Fruit fly (Drosophila melanogaster) whole organism, prepupa: ENCODE results near the gene Sirt6.

Experiments
- Blimp-1 ChIP-seq: fragments of 200-800 bp; sonication (Bioruptor generic); optimal IDR thresholded peaks from 3 replicates; lab custom pipeline; 2017; ENCODE audit warnings: missing biosample characterization, missing genetic modification characterization, mild to moderate bottlenecking, moderate library complexity, missing genetic modification reagents
- CG10631 ChIP-seq: fragments of 200-800 bp; sonication (Bioruptor generic); optimal IDR thresholded peaks from 2 replicates; lab custom pipeline; 2016; ENCODE audit warnings: missing biosample characterization, missing genetic modification characterization
- CG10669 ChIP-seq: fragments of 200-800 bp; sonication (Bioruptor generic); optimal IDR thresholded peaks from 3 replicates; lab custom pipeline; 2018; ENCODE audit warnings: missing biosample characterization, mild to moderate bottlenecking, missing genetic modification characterization, moderate library complexity
- CG11294 ChIP-seq: fragments of 200-800 bp; sonication (Bioruptor generic); IDR thresholded peaks from 2 replicates; pipeline ENCODE4 v1.3.6; 2022; ENCODE audit warnings: missing biosample characterization, missing genetic modification characterization
- CG11762 ChIP-seq: fragments of 200-800 bp; sonication (Bioruptor generic); optimal IDR thresholded peaks from 3 replicates; lab custom pipeline; 2016; ENCODE audit warnings: missing biosample characterization, missing genetic modification characterization; ENCODE audit not compliant: insufficient read depth
- CG15336 ChIP-seq: fragments of 200-800 bp; sonication (Bioruptor generic); IDR thresholded peaks from 2 replicates; pipeline ENCODE4 v1.3.6; 2022; ENCODE audit warnings: missing biosample characterization, missing genetic modification characterization
- CG16779 ChIP-seq: fragments of 200-800 bp; sonication (Bioruptor generic); optimal IDR thresholded peaks from 3 replicates; lab custom pipeline; 2017; ENCODE audit warnings: missing biosample characterization, mild to moderate bottlenecking, missing genetic modification characterization
- CG3032 ChIP-seq: fragments of 200-800 bp; optimal IDR thresholded peaks from 2 replicates; lab custom pipeline; 2019; ENCODE audit warnings: missing biosample characterization, mild to moderate bottlenecking, missing genetic modification characterization, moderate library complexity
- CG31627 ChIP-seq: fragments of 200-800 bp; sonication (Bioruptor generic); optimal IDR thresholded peaks from 3 replicates; lab custom pipeline; 2016; ENCODE audit warnings: missing biosample characterization, missing genetic modification characterization
- CG32006 ChIP-seq: fragments of 200-800 bp; sonication (Bioruptor generic); optimal IDR thresholded peaks from 3 replicates; lab custom pipeline; 2017; ENCODE audit warnings: missing biosample characterization, mild to moderate bottlenecking, missing genetic modification characterization
- CG34406 ChIP-seq: fragments of 200-800 bp; sonication (Bioruptor generic); optimal IDR thresholded peaks from 3 replicates; lab custom pipeline; 2016; ENCODE audit warnings: missing biosample characterization, missing genetic modification characterization
- CG3919 ChIP-seq: fragments of 200-800 bp; sonication (Bioruptor generic); optimal IDR thresholded peaks from 3 replicates; lab custom pipeline; 2016; ENCODE audit warnings: missing biosample characterization, missing genetic modification characterization
- CG6163 ChIP-seq: fragments of 200-800 bp; sonication (Bioruptor generic); IDR thresholded peaks from 3 replicates; pipeline ENCODE4 v1.3.6; 2022; ENCODE audit warnings: missing biosample characterization, missing genetic modification characterization
- CG6276 ChIP-seq: fragments of 200-800 bp; sonication (Bioruptor generic); optimal IDR thresholded peaks from 2 replicates; lab custom pipeline; 2017; ENCODE audit warnings: missing biosample characterization, mild to moderate bottlenecking, missing genetic modification characterization
- CG6792 ChIP-seq: fragments of 200-800 bp; sonication (Bioruptor generic); optimal IDR thresholded peaks from 3 replicates; lab custom pipeline; 2016; ENCODE audit warnings: missing biosample characterization, missing genetic modification characterization
- CG6808 ChIP-seq: fragments of 200-800 bp; sonication (Bioruptor generic); optimal IDR thresholded peaks from 3 replicates; lab custom pipeline; 2017; ENCODE audit warnings: missing biosample characterization, missing genetic modification characterization, mild to moderate bottlenecking, moderate library complexity, missing genetic modification reagents
- CG6854 ChIP-seq: fragments of 200-800 bp; sonication (Bioruptor generic); optimal IDR thresholded peaks from 2 replicates; lab custom pipeline; 2017; ENCODE audit warnings: missing biosample characterization, mild to moderate bottlenecking, missing genetic modification characterization
- CG7368 ChIP-seq: fragments of 200-800 bp; sonication (Bioruptor generic); optimal IDR thresholded peaks from 3 replicates; lab custom pipeline; 2016; ENCODE audit warnings: missing biosample characterization, missing genetic modification characterization
- CG8319 ChIP-seq: fragments of 200-800 bp; sonication (Bioruptor generic); optimal IDR thresholded peaks from 3 replicates; lab custom pipeline; 2016; ENCODE audit warnings: missing biosample characterization, missing genetic modification characterization
- CG8632 ChIP-seq: fragments of 200-800 bp; sonication (Bioruptor generic); optimal IDR thresholded peaks from 3 replicates; lab custom pipeline; 2016; ENCODE audit warnings: missing biosample characterization, missing genetic modification characterization
- CG9139 ChIP-seq: fragments of 200-800 bp; sonication (Bioruptor generic); optimal IDR thresholded peaks from 3 replicates; lab custom pipeline; 2017; ENCODE audit warnings: missing biosample characterization, mild to moderate bottlenecking, missing genetic modification characterization
- Eip75B ChIP-seq: fragments of 200-800 bp; sonication (Bioruptor generic); optimal IDR thresholded peaks from 3 replicates; lab custom pipeline; 2016; ENCODE audit warnings: missing biosample characterization, missing genetic modification characterization
- Eip78C ChIP-seq: fragments of 200-800 bp; sonication (Bioruptor generic); peaks from one replicate; lab custom pipeline; 2016; ENCODE audit warnings: missing biosample characterization, missing genetic modification characterization
- Ets21C ChIP-seq: fragments of 200-800 bp; sonication (Bioruptor generic); optimal IDR thresholded peaks from 3 replicates; lab custom pipeline; 2016; ENCODE audit warnings: missing biosample characterization, missing genetic modification characterization
- Ets96B ChIP-seq: fragments of 200-800 bp; optimal IDR thresholded peaks from 2 replicates; lab custom pipeline; 2019; ENCODE audit warnings: missing biosample characterization, mild to moderate bottlenecking, missing genetic modification characterization, moderate library complexity
- Gug ChIP-seq: fragments of 200-800 bp; sonication (Bioruptor generic); IDR thresholded peaks from 2 replicates; pipeline ENCODE4 v1.3.6; 2022; ENCODE audit warnings: missing biosample characterization, missing genetic modification characterization
- Hr38 ChIP-seq: sonication (Bioruptor generic); optimal IDR thresholded peaks from 2 replicates; lab custom pipeline; 2016; ENCODE audit warnings: missing biosample characterization, missing genetic modification characterization
- Hr4 ChIP-seq: fragments of 200-800 bp; sonication (Bioruptor generic); optimal IDR thresholded peaks from 3 replicates; lab custom pipeline; 2016; ENCODE audit warnings: missing biosample characterization, missing genetic modification characterization
- Lpt ChIP-seq: fragments of 200-800 bp; sonication (Bioruptor generic); optimal IDR thresholded peaks from 3 replicates; lab custom pipeline; 2016; ENCODE audit warnings: missing biosample characterization, missing genetic modification characterization
- Met ChIP-seq: fragments of 200-800 bp; sonication (Bioruptor generic); optimal IDR thresholded peaks from 3 replicates; lab custom pipeline; 2016; ENCODE audit warnings: missing biosample characterization, missing genetic modification characterization
- OdsH ChIP-seq: fragments of 200-800 bp; sonication (Bioruptor generic); optimal IDR thresholded peaks from 3 replicates; lab custom pipeline; 2016; ENCODE audit warnings: missing biosample characterization, missing genetic modification characterization
- Smox ChIP-seq: fragments of 200-800 bp; sonication (Bioruptor generic); optimal IDR thresholded peaks from 3 replicates; lab custom pipeline; 2016; ENCODE audit warnings: missing biosample characterization, missing genetic modification characterization
- Sox102F ChIP-seq: fragments of 200-800 bp; sonication (Bioruptor generic); optimal IDR thresholded peaks from 2 replicates; lab custom pipeline; 2016; ENCODE audit warnings: missing biosample characterization, mild to moderate bottlenecking, missing genetic modification characterization
- Sox14 ChIP-seq: fragments of 200-800 bp; sonication (Bioruptor generic); optimal IDR thresholded peaks from 3 replicates; lab custom pipeline; 2016; ENCODE audit warnings: missing biosample characterization, missing genetic modification characterization
- Sox15 ChIP-seq: fragments of 200-800 bp; sonication (Bioruptor generic); optimal IDR thresholded peaks from 3 replicates; lab custom pipeline; 2016; ENCODE audit warnings: missing biosample characterization, missing genetic modification characterization
- achi ChIP-seq: fragments of 200-800 bp; sonication (Bioruptor generic); optimal IDR thresholded peaks from 3 replicates; lab custom pipeline; 2016; ENCODE audit warnings: missing biosample characterization, missing genetic modification characterization
- acj6 ChIP-seq: fragments of 200-800 bp; sonication (Bioruptor generic); optimal IDR thresholded peaks from 3 replicates; lab custom pipeline; 2016; ENCODE audit warnings: missing biosample characterization, missing genetic modification characterization
- dsx ChIP-seq: fragments of 200-800 bp; optimal IDR thresholded peaks from 3 replicates; lab custom pipeline; 2019; ENCODE audit warnings: missing biosample characterization, mild to moderate bottlenecking, missing genetic modification characterization, moderate library complexity; ENCODE audit not compliant: poor library complexity, severe bottlenecking
- eg ChIP-seq: fragments of 200-800 bp; sonication (Bioruptor generic); IDR thresholded peaks from 3 replicates; pipeline ENCODE4 v1.3.6; 2022; ENCODE audit warnings: missing biosample characterization, missing genetic modification characterization
- fd59A ChIP-seq: fragments of 200-800 bp; sonication (Bioruptor generic); optimal IDR thresholded peaks from 2 replicates; lab custom pipeline; 2017; ENCODE audit warnings: missing biosample characterization, mild to moderate bottlenecking, missing genetic modification characterization, missing genetic modification reagents
- fd85E ChIP-seq: fragments of 200-800 bp; sonication (Bioruptor generic); optimal IDR thresholded peaks from 3 replicates; lab custom pipeline; 2016; ENCODE audit warnings: missing biosample characterization, missing genetic modification characterization
- lz ChIP-seq: fragments of 200-800 bp; sonication (Bioruptor generic); optimal IDR thresholded peaks from 3 replicates; lab custom pipeline; 2016; ENCODE audit warnings: missing biosample characterization, missing genetic modification characterization
- pdm3 ChIP-seq: fragments of 200-800 bp; sonication (Bioruptor generic); optimal IDR thresholded peaks from 3 replicates; lab custom pipeline; 2016; ENCODE audit warnings: missing biosample characterization, missing genetic modification characterization
- salr ChIP-seq, 2 experiments: fragments of 200-800 bp; sonication (Bioruptor generic); optimal IDR thresholded peaks; 3 replicates each; lab custom pipeline; 2016 to 2018; ENCODE audit warnings: missing biosample characterization in 2 of 2, missing genetic modification characterization in 2 of 2, mild to moderate bottlenecking in 1 of 2
- ss ChIP-seq, 2 experiments: fragments of 200-800 bp; sonication (Bioruptor generic); optimal IDR thresholded peaks; 2 replicates in 1 of 2; 3 replicates in 1 of 2; lab custom pipeline; 2017 to 2018; ENCODE audit warnings: mild to moderate bottlenecking in 2 of 2, missing biosample characterization in 2 of 2, missing genetic modification characterization in 2 of 2, moderate library complexity in 1 of 2
- topi ChIP-seq: fragments of 200-800 bp; sonication (Bioruptor generic); optimal IDR thresholded peaks from 3 replicates; lab custom pipeline; 2016; ENCODE audit warnings: missing biosample characterization, missing genetic modification characterization
- vri ChIP-seq: fragments of 200-800 bp; sonication (Bioruptor generic); optimal IDR thresholded peaks from 3 replicates; lab custom pipeline; 2016; ENCODE audit warnings: missing biosample characterization, mild to moderate bottlenecking, missing genetic modification characterization

The Sirt6 gene

DNA sequence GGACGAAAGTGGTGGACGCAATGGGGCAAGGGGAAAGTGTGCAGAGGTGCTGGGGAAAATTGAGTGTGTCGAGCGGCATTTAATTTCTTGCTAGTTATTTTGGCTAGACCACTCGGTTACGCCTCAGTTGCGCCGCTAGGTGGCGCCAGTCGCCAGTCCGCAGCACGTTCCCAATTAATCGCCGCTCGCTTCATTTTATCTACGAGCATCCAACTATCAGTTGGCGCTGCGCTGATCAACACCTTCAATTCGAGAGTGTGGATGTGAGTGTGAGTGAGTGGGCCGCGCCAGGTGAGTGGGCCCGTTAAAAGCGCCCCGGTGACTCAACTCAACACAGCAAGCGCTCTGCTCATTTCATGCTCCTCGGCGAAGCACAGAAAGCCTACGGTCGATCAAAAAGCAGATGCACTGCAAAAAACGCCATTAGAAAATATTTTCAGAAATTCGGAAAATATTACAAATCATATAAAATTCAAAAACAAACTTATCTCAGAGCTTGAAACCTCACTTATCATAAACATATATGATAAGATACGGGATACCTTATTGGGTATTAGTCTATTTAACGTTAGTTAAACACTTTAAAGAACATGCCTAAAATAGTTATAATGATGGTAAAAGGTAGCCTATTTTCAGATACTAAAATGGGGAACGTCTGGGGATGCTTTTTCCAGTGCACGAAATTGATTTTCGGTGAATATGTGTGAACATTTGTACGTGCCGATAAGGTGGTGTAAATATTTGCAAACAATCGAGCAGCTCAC lies 6.6 kb upstream of the Sirt6 start (continued):
- TF ChIP-seq Ets21C (GFP tag; lab: Kevin White, UChicago) (peak; percentile 91), ss (GFP tag; optimal IDR thresholded peaks at IDR 0.05; lab: Kevin White, UChicago) (peak in 1 of 2 experiments; percentile 31), Smox (GFP tag; lab: Kevin White, UChicago) (peak; percentile 91), OdsH (peak; percentile 87), Sox14 (GFP tag; lab: Kevin White, UChicago) (peak; percentile 89), fd59A (GFP tag; lab: Kevin White, UChicago) (no peak), CG3032 (tag; lab: Kevin White, UChicago) (peak; percentile 56), CG11294 (GFP tag; lab: Robert Waterston, UW) (peak; percentile 78), Met (peak; percentile 93), CG31627 (GFP tag; lab: Kevin White, UChicago) (peak; percentile 95), pdm3 (GFP tag; lab: Kevin White, UChicago) (peak; percentile 87), Ets96B (tag; lab: Kevin White, UChicago) (peak; percentile 49), CG15336 (GFP tag; lab: Robert Waterston, UW) (peak; percentile 88), Lpt (GFP tag; lab: Kevin White, UChicago) (peak; percentile 80), CG6163 (GFP tag; lab: Robert Waterston, UW) (no peak), salr (GFP tag; optimal IDR thresholded peaks at IDR 0.05; lab: Kevin White, UChicago) (peak in 1 of 2 experiments; percentile 82), CG6854 (GFP tag; lab: Kevin White, UChicago) (peak; percentile 78), vri (GFP tag; lab: Kevin White, UChicago) (peak; percentile 76), Blimp-1 (GFP tag; lab: Kevin White, UChicago) (peak; percentile 80), CG10669 (GFP tag; lab: Kevin White, UChicago) (peak; percentile 54), dsx (peak; percentile 26), Eip78C (GFP tag; lab: Kevin White, UChicago) (peak; percentile 95), CG6276 (GFP tag; lab: Kevin White, UChicago) (peak; percentile 83), CG6792 (GFP tag; lab: Kevin White, UChicago) (peak; percentile 83), fd85E (peak; percentile 8), Hr38 (GFP tag; lab: Kevin White, UChicago) (peak; percentile 1), CG8632 (peak; percentile 75), CG3919 (GFP tag; lab: Kevin White, UChicago) (peak; percentile 80), topi (GFP tag; lab: Kevin White, UChicago) (peak; percentile 95), lz (GFP tag; lab: Kevin White, UChicago) (peak; percentile 94), eg (peak; percentile 86), Gug (peak; percentile 73), CG11762 (GFP tag; lab: Kevin White, UChicago) (peak; percentile 78), CG8319 (GFP tag; lab: Kevin White, UChicago) (peak; percentile 72), CG10631 (GFP tag; lab: Kevin White, UChicago) (peak; percentile 78), Hr4 (peak; percentile 95), Sox15 (peak; percentile 79), CG7368 (GFP tag; lab: Kevin White, UChicago) (peak; percentile 59)
- TF ChIP-seq, all 60 proteins: peak for 56

DNA sequence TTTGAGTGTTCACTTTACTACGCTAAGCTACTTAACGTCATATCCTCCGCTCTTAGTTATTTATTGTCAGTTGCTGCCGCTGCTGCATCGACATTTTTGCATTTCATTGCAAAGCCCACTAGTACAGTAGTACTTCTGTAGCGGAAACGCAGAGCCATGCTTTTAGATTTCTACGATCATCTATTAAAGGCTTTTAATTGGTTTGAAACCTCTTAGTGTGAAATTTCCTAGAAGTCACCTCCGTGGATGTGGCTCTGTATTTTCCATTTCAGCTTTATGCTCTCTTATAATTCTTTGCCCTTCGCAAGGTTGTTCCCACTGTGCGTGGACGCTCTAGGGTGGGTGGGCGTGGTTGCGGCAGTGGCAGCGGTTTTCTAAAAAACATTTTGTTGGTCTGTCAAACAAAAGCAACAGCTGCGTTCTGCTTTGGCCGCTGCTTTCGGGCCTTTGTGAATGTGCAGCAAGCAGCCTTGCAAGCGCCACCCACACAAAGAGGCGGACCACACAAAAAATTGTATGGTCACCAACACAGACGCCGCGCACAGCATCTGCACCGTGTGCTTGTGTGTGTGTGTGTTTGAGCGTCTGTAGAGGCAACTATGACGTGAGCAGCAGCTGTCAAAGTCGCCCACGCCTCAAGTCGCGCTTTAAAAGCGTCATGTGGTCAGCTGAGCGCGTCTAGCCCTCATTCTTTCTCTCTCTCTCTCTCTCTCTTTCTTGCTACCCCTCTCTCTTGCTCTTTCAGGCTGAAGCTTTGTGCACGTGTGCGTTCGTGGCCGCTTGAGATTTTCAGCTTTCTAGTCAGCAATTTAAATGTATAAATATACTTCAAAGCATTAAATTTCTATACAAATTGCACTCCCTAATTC lies 5.2 kb upstream of the Sirt6 start:
- TF ChIP-seq CG34406 (GFP tag; lab: Kevin White, UChicago) (no peak), CG32006 (GFP tag; lab: Kevin White, UChicago) (peak; percentile 49), CG7368 (GFP tag; lab: Kevin White, UChicago) (no peak), Hr38 (GFP tag; lab: Kevin White, UChicago) (no peak), CG6276 (GFP tag; lab: Kevin White, UChicago) (no peak), Blimp-1 (GFP tag; lab: Kevin White, UChicago) (no peak), Smox (GFP tag; lab: Kevin White, UChicago) (no peak), CG10669 (GFP tag; lab: Kevin White, UChicago) (no peak), CG6808 (GFP tag; lab: Kevin White, UChicago) (no peak), Sox102F (GFP tag; lab: Kevin White, UChicago) (no peak), CG9139 (GFP tag; lab: Kevin White, UChicago) (no peak), CG3032 (tag; lab: Kevin White, UChicago) (no peak), acj6 (GFP tag; lab: Kevin White, UChicago) (no peak), Eip75B (GFP tag; lab: Kevin White, UChicago) (peak; percentile 8), CG8319 (GFP tag; lab: Kevin White, UChicago) (no peak), CG31627 (GFP tag; lab: Kevin White, UChicago) (peak; percentile 17), fd59A (GFP tag; lab: Kevin White, UChicago) (no peak), CG16779 (tag; lab: Kevin White, UChicago) (no peak), achi (GFP tag; lab: Kevin White, UChicago) (no peak)
